Fruit fly (Drosophila melanogaster) whole organism, embryonic: ENCODE results near the gene Ugt36D1.

Experiments
- Aef1 ChIP-seq: fragments of 200-800 bp; sonication (Bioruptor generic); IDR thresholded peaks from 3 replicates; pipeline ENCODE4 v1.3.6; 2022; ENCODE audit warnings: missing biosample characterization, missing genetic modification characterization
- BEAF-32 ChIP-seq: fragments of 200-800 bp; sonication (Bioruptor generic); optimal IDR thresholded peaks from 3 replicates; lab custom pipeline; 2017; ENCODE audit warnings: missing biosample characterization, missing genetic modification characterization, mild to moderate bottlenecking, moderate library complexity, missing genetic modification reagents
- Bdp1 ChIP-seq: fragments of 200-800 bp; sonication (Bioruptor generic); optimal IDR thresholded peaks from 3 replicates; lab custom pipeline; 2016; ENCODE audit warnings: missing biosample characterization, missing genetic modification characterization
- CG10209 ChIP-seq: fragments of 200-800 bp; sonication (Bioruptor generic); optimal IDR thresholded peaks from 3 replicates; lab custom pipeline; 2017; ENCODE audit warnings: missing biosample characterization, mild to moderate bottlenecking, missing genetic modification characterization, missing genetic modification reagents
- CG10431 ChIP-seq: fragments of 200-800 bp; sonication (Bioruptor generic); optimal IDR thresholded peaks from 3 replicates; lab custom pipeline; 2018; ENCODE audit warnings: missing biosample characterization, mild to moderate bottlenecking, missing genetic modification characterization
- CG10565 ChIP-seq: fragments of 200-800 bp; sonication (Bioruptor generic); optimal IDR thresholded peaks from 3 replicates; lab custom pipeline; 2016; ENCODE audit warnings: missing biosample characterization, mild to moderate bottlenecking, missing genetic modification characterization
- CG12391 ChIP-seq: fragments of 200-800 bp; sonication (Bioruptor generic); optimal IDR thresholded peaks from 3 replicates; lab custom pipeline; 2018; ENCODE audit warnings: missing biosample characterization, mild to moderate bottlenecking, missing genetic modification characterization, moderate library complexity
- CG13624 ChIP-seq: fragments of 200-800 bp; sonication (Bioruptor generic); optimal IDR thresholded peaks from 2 replicates; lab custom pipeline; 2016; ENCODE audit warnings: missing biosample characterization, missing genetic modification characterization
- CG14050 ChIP-seq: fragments of 200-800 bp; sonication (Bioruptor generic); IDR thresholded peaks from 3 replicates; pipeline ENCODE4 v1.3.6; 2022; ENCODE audit warnings: missing biosample characterization, missing genetic modification characterization
- CG15269 ChIP-seq: fragments of 200-800 bp; sonication (Bioruptor generic); optimal IDR thresholded peaks from 2 replicates; lab custom pipeline; 2018; ENCODE audit warnings: missing biosample characterization, mild to moderate bottlenecking, missing genetic modification characterization, moderate library complexity
- CG16813 ChIP-seq: fragments of 200-800 bp; sonication (Bioruptor generic); IDR thresholded peaks from 3 replicates; pipeline ENCODE4 v1.3.6; 2022; ENCODE audit warnings: missing biosample characterization, missing genetic modification characterization; ENCODE audit not compliant: partially characterized antibody
- CG16863 ChIP-seq: fragments of 200-800 bp; sonication (Bioruptor generic); optimal IDR thresholded peaks from 3 replicates; lab custom pipeline; 2016; ENCODE audit warnings: missing biosample characterization, missing genetic modification characterization
- CG17829 ChIP-seq: fragments of 200-800 bp; optimal IDR thresholded peaks from 2 replicates; lab custom pipeline; 2019; ENCODE audit warnings: missing biosample characterization, mild to moderate bottlenecking, missing genetic modification characterization, moderate library complexity
- CG18599 ChIP-seq: fragments of 200-800 bp; sonication (Bioruptor generic); optimal IDR thresholded peaks from 3 replicates; lab custom pipeline; 2017; ENCODE audit warnings: missing biosample characterization, missing genetic modification characterization, mild to moderate bottlenecking, moderate library complexity, missing genetic modification reagents
- CG30431 ChIP-seq: fragments of 200-800 bp; sonication (Bioruptor generic); optimal IDR thresholded peaks from 2 replicates; lab custom pipeline; 2017; ENCODE audit warnings: missing biosample characterization, missing genetic modification characterization
- CG31365 ChIP-seq: fragments of 200-800 bp; sonication (Bioruptor generic); optimal IDR thresholded peaks from 2 replicates; lab custom pipeline; 2018; ENCODE audit warnings: missing biosample characterization, mild to moderate bottlenecking, missing genetic modification characterization
- CG33213 ChIP-seq: fragments of 200-800 bp; sonication (Bioruptor generic); optimal IDR thresholded peaks from 3 replicates; lab custom pipeline; 2016; ENCODE audit warnings: missing biosample characterization, missing genetic modification characterization
- CG4404 ChIP-seq: fragments of 200-800 bp; sonication (Bioruptor generic); IDR thresholded peaks from 2 replicates; pipeline ENCODE4 v1.3.6; 2022; ENCODE audit warnings: missing biosample characterization, missing genetic modification characterization
- CG4820 ChIP-seq: fragments of 200-800 bp; sonication (Bioruptor generic); optimal IDR thresholded peaks from 3 replicates; lab custom pipeline; 2016; ENCODE audit warnings: missing biosample characterization, missing genetic modification characterization
- CG6175 ChIP-seq: fragments of 200-800 bp; sonication (Bioruptor generic); IDR thresholded peaks from 3 replicates; pipeline ENCODE4 v1.3.6; 2022; ENCODE audit warnings: missing biosample characterization, missing genetic modification characterization
- CG7372 ChIP-seq: fragments of 200-800 bp; sonication (Bioruptor generic); IDR thresholded peaks from 2 replicates; pipeline ENCODE4 v1.3.6; 2022; ENCODE audit warnings: missing biosample characterization, missing genetic modification characterization
- CG7786 ChIP-seq: fragments of 200-800 bp; sonication (Bioruptor generic); optimal IDR thresholded peaks from 2 replicates; lab custom pipeline; 2016; ENCODE audit warnings: missing biosample characterization, missing genetic modification characterization
- CTCF ChIP-seq: fragments of 200-800 bp; sonication (Bioruptor generic); optimal IDR thresholded peaks from 2 replicates; lab custom pipeline; 2017; ENCODE audit warnings: missing biosample characterization, mild to moderate bottlenecking, missing genetic modification characterization, moderate library complexity
- CkIIα-i1 ChIP-seq: fragments of 200-800 bp; sonication (Bioruptor generic); IDR thresholded peaks from 2 replicates; pipeline ENCODE4 v1.3.6; 2022; ENCODE audit warnings: missing biosample characterization, missing genetic modification characterization
- Hey ChIP-seq: fragments of 200-800 bp; sonication (Bioruptor generic); optimal IDR thresholded peaks from 3 replicates; lab custom pipeline; 2018; ENCODE audit warnings: missing biosample characterization, mild to moderate bottlenecking, missing genetic modification characterization
- NC2α ChIP-seq: fragments of 200-800 bp; sonication (Bioruptor generic); optimal IDR thresholded peaks from 2 replicates; lab custom pipeline; 2016; ENCODE audit warnings: missing biosample characterization, missing genetic modification characterization
- NC2β ChIP-seq: fragments of 200-800 bp; sonication (Bioruptor generic); optimal IDR thresholded peaks from 2 replicates; lab custom pipeline; 2016; ENCODE audit warnings: missing biosample characterization, missing genetic modification characterization
- Nf-YC ChIP-seq: fragments of 200-800 bp; optimal IDR thresholded peaks from 3 replicates; lab custom pipeline; 2019; ENCODE audit warnings: missing biosample characterization, mild to moderate bottlenecking, missing genetic modification characterization, moderate library complexity
- NfI ChIP-seq: fragments of 200-800 bp; sonication (Bioruptor generic); optimal IDR thresholded peaks from 3 replicates; lab custom pipeline; 2018; ENCODE audit warnings: missing biosample characterization, mild to moderate bottlenecking, missing genetic modification characterization, moderate library complexity
- Sry-β ChIP-seq: fragments of 200-800 bp; sonication (Bioruptor generic); optimal IDR thresholded peaks from 2 replicates; lab custom pipeline; 2018; ENCODE audit warnings: missing biosample characterization, mild to moderate bottlenecking, missing genetic modification characterization, moderate library complexity
- Stat92E ChIP-seq, 3 experiments: fragments of >200 bp in 2 of 3; fragments of 200-800 bp in 1 of 3; sonication (Bioruptor generic) in 1 of 3; optimal IDR thresholded peaks; 2 replicates each; lab custom pipeline; 2017 to 2019; ENCODE audit warnings: missing biosample characterization in 3 of 3, missing genetic modification characterization in 3 of 3, mild to moderate bottlenecking in 1 of 3, moderate library complexity in 1 of 3
- Xrp1 ChIP-seq: fragments of 200-800 bp; sonication (Bioruptor generic); IDR thresholded peaks from 2 replicates; pipeline ENCODE4 v1.3.6; 2022; ENCODE audit warnings: missing biosample characterization, missing genetic modification characterization
- ase ChIP-seq: fragments of 200-800 bp; sonication (Bioruptor generic); IDR thresholded peaks from 3 replicates; pipeline ENCODE4 v1.3.6; 2022; ENCODE audit warnings: missing biosample characterization, missing genetic modification characterization
- ato ChIP-seq: fragments of 200-800 bp; sonication (Bioruptor generic); IDR thresholded peaks from 2 replicates; pipeline ENCODE4 v1.3.6; 2022; ENCODE audit warnings: missing biosample characterization, missing genetic modification characterization; ENCODE audit not compliant: partially characterized antibody
- bsh ChIP-seq, 2 experiments: fragments of 200-800 bp; sonication (Bioruptor generic); optimal IDR thresholded peaks; 2 replicates each; lab custom pipeline; 2017 to 2018; ENCODE audit warnings: mild to moderate bottlenecking in 2 of 2, missing biosample characterization in 2 of 2, missing genetic modification characterization in 2 of 2, moderate library complexity in 1 of 2
- cas ChIP-seq: fragments of 200-800 bp; sonication (Bioruptor generic); IDR thresholded peaks from 2 replicates; pipeline ENCODE4 v1.3.6; 2022; ENCODE audit warnings: missing biosample characterization, missing genetic modification characterization
- crol ChIP-seq: fragments of 200-800 bp; sonication (Bioruptor generic); IDR thresholded peaks from 2 replicates; pipeline ENCODE4 v1.3.6; 2022; ENCODE audit warnings: missing biosample characterization, missing genetic modification characterization
- cwo ChIP-seq: fragments of 200-800 bp; sonication (Bioruptor generic); optimal IDR thresholded peaks from 3 replicates; lab custom pipeline; 2017; ENCODE audit warnings: missing biosample characterization, missing genetic modification characterization, mild to moderate bottlenecking, moderate library complexity, missing genetic modification reagents
- dpn ChIP-seq, 2 experiments: fragments of 200-800 bp; sonication (Bioruptor generic); optimal IDR thresholded peaks; 3 replicates each; lab custom pipeline; 2016; ENCODE audit warnings: missing biosample characterization in 2 of 2, missing genetic modification characterization in 2 of 2
- gcm2 ChIP-seq: fragments of 200-800 bp; sonication (Bioruptor generic); optimal IDR thresholded peaks from 2 replicates; lab custom pipeline; 2016; ENCODE audit warnings: missing biosample characterization, missing genetic modification characterization
- hb ChIP-seq: fragments of 200-800 bp; sonication (Bioruptor generic); IDR thresholded peaks from 3 replicates; pipeline ENCODE4 v1.3.6; 2022; ENCODE audit warnings: missing biosample characterization, missing genetic modification characterization; ENCODE audit not compliant: partially characterized antibody
- lab ChIP-seq: fragments of 200-800 bp; sonication (Bioruptor generic); optimal IDR thresholded peaks from 3 replicates; lab custom pipeline; 2017; ENCODE audit warnings: missing biosample characterization, missing genetic modification characterization, mild to moderate bottlenecking, moderate library complexity, missing genetic modification reagents
- luna ChIP-seq: fragments of 200-800 bp; sonication (Bioruptor generic); optimal IDR thresholded peaks from 2 replicates; lab custom pipeline; 2016; ENCODE audit warnings: missing biosample characterization, missing genetic modification characterization
- pan ChIP-seq, 4 experiments: fragments of >200 bp in 3 of 4; fragments of 200-800 bp in 1 of 4; sonication (Bioruptor generic) in 1 of 4; optimal IDR thresholded peaks in 3 of 4; IDR thresholded peaks in 1 of 4; 2 replicates each; pipeline versions ENCODE4 v1.3.6 to Lab custom; 2017 to 2022; ENCODE audit warnings: missing biosample characterization in 2 of 4, missing genetic modification characterization in 2 of 4, mixed read lengths in 1 of 4
- pros ChIP-seq: fragments of 200-800 bp; sonication (Bioruptor generic); optimal IDR thresholded peaks from 3 replicates; lab custom pipeline; 2019; ENCODE audit warnings: missing biosample characterization, mild to moderate bottlenecking, missing genetic modification characterization, moderate library complexity
- sens ChIP-seq: fragments of 200-800 bp; sonication (Bioruptor generic); peaks from one replicate; lab custom pipeline; 2016; ENCODE audit warnings: missing biosample characterization, missing genetic modification characterization
- shn ChIP-seq: fragments of 200-800 bp; sonication (Bioruptor generic); optimal IDR thresholded peaks from 3 replicates; lab custom pipeline; 2016; ENCODE audit warnings: missing biosample characterization, missing genetic modification characterization

The Ugt36D1 gene

dm6 chr2L:18830587-18831528, 7.5 kb downstream of the Ugt36D1 start, which contains the start of the genes CG17597 and ScpX (continued):
- TF ChIP-seq CG33213 (peak; percentile 31), CG15269 (tag; lab: Kevin White, UChicago) (peak; percentile 70), CG10209 (GFP tag; lab: Kevin White, UChicago) (peak; percentile 22), CG12391 (tag; lab: Kevin White, UChicago) (peak; percentile 80), CG14050 (no peak), Stat92E (GFP tag; optimal IDR thresholded peaks at IDR 0.05; lab: Kevin White, UChicago) (no peak), Bdp1 (GFP tag; lab: Kevin White, UChicago) (peak; percentile 13), CG7786 (GFP tag; lab: Kevin White, UChicago) (peak; percentile 43), pros (GFP tag; lab: Kevin White, UChicago) (no peak), Xrp1 (GFP tag; lab: Robert Waterston, UW) (peak; percentile 51), ato (peak; percentile 90), CG4404 (peak; percentile 35; the same call in 1 of the 2 replicates), lab (GFP tag; lab: Kevin White, UChicago) (peak; percentile 75), CkIIα-i1 (GFP tag; lab: Robert Waterston, UW) (no peak), cas (GFP tag; lab: Robert Waterston, UW) (no peak; the same call in 1 of the 2 replicates), CG30431 (GFP tag; lab: Kevin White, UChicago) (peak; percentile 47), Hey (tag; lab: Kevin White, UChicago) (peak; percentile 40), crol (GFP tag; lab: Robert Waterston, UW) (no peak), CG6175 (GFP tag; lab: Robert Waterston, UW) (no peak), CG4820 (GFP tag; lab: Kevin White, UChicago) (peak; percentile 55), gcm2 (GFP tag; lab: Kevin White, UChicago) (peak; percentile 45), sens (GFP tag; lab: Kevin White, UChicago) (peak; percentile 92), pan (optimal IDR thresholded peaks at IDR 0.05; lab: Kevin White, UChicago) (no peak), pan (GFP tag; optimal IDR thresholded peaks at IDR 0.05 in 1 of 2, IDR thresholded peaks at IDR 0.05 in 1 of 2) (no peak), CG31365 (no peak), CG10565 (no peak), CTCF (GFP tag; lab: Kevin White, UChicago) (peak; percentile 11), NC2α (GFP tag; lab: Kevin White, UChicago) (peak; percentile 56), Sry-β (GFP tag; lab: Kevin White, UChicago) (peak; percentile 100), bsh (GFP tag; optimal IDR thresholded peaks at IDR 0.05; lab: Kevin White, UChicago) (peak; percentile 48 to 56), NC2β (GFP tag; lab: Kevin White, UChicago) (peak; percentile 21), shn (GFP tag; lab: Kevin White, UChicago) (peak; percentile 60), NfI (GFP tag; lab: Kevin White, UChicago) (peak; percentile 52), CG16863 (GFP tag; lab: Kevin White, UChicago) (peak; percentile 31), CG13624 (GFP tag; lab: Kevin White, UChicago) (peak; percentile 65), luna (GFP tag; lab: Kevin White, UChicago) (no peak), cwo (peak; percentile 52), CG10431 (no peak), Aef1 (GFP tag; lab: Robert Waterston, UW) (0 out of 3 replicates have a peak, but pooled peaks have one; percentile 21), dpn (GFP tag; optimal IDR thresholded peaks at IDR 0.05; lab: Kevin White, UChicago) (peak; percentile 47 to 68), BEAF-32 (peak; percentile 81), hb (GFP tag; lab: Robert Waterston, UW) (peak; percentile 78), ase (GFP tag; lab: Robert Waterston, UW) (0 out of 3 replicates have a peak, but pooled peaks have one; percentile 43), CG16813 (GFP tag; lab: Robert Waterston, UW) (peak; percentile 81), CG7372 (GFP tag; lab: Robert Waterston, UW) (0 out of 2 replicates have a peak, but pooled peaks have one; percentile 11), Nf-YC (tag; lab: Kevin White, UChicago) (peak; percentile 59), CG18599 (GFP tag; lab: Kevin White, UChicago) (peak; percentile 63), CG17829 (tag; lab: Kevin White, UChicago) (peak; percentile 67)
